Worm (Caenorhabditis elegans) whole organism, young adult: Measurements from ENCODE around the gene nhr-37.

Source experiments
- B0261.1 ChIP-seq: sonication (generic microtip); optimal IDR thresholded peaks from 2 replicates; lab custom pipeline; 2016; ENCODE audit warnings: mild to moderate bottlenecking, missing genetic modification characterization, moderate library complexity, missing compliant biosample characterization
- C06A6.2 ChIP-seq: fragments of 200-800 bp; sonication (Bioruptor generic); conservative IDR thresholded peaks from 2 replicates; pipeline ENCODE4 v1.3.6; 2022; ENCODE audit warnings: missing genetic modification characterization, missing compliant biosample characterization
- F23B12.7 ChIP-seq: sonication (generic microtip); optimal IDR thresholded peaks from 2 replicates; lab custom pipeline; 2017; ENCODE audit warnings: missing genetic modification characterization, mild to moderate bottlenecking, missing compliant biosample characterization, antibody characterized with exemption, moderate library complexity; ENCODE audit not compliant: insufficient read depth
- F33H1.4 ChIP-seq: fragments of 200-800 bp; sonication (Bioruptor generic); IDR thresholded peaks from 2 replicates; pipeline ENCODE4 v1.3.6; 2022; ENCODE audit warnings: missing genetic modification reagents, missing genetic modification characterization, missing compliant biosample characterization
- F37B4.10 ChIP-seq: fragments of 200-800 bp; sonication (Bioruptor generic); IDR thresholded peaks from 2 replicates; pipeline ENCODE4 v1.3.6; 2022; ENCODE audit warnings: missing genetic modification characterization, missing compliant biosample characterization
- F55B11.4 ChIP-seq: sonication (generic microtip); optimal IDR thresholded peaks from 2 replicates; lab custom pipeline; 2016; ENCODE audit warnings: missing compliant biosample characterization, missing genetic modification characterization, borderline replicate concordance; ENCODE audit not compliant: insufficient read depth
- K11D2.4 ChIP-seq: fragments of 200-800 bp; sonication (Bioruptor generic); IDR thresholded peaks from 2 replicates; pipeline ENCODE4 v1.3.6; 2022; ENCODE audit warnings: missing genetic modification reagents, missing genetic modification characterization, missing compliant biosample characterization
- T07F8.4 ChIP-seq: sonication (generic microtip); optimal IDR thresholded peaks from 2 replicates; lab custom pipeline; 2016; ENCODE audit warnings: mild to moderate bottlenecking, missing genetic modification characterization, moderate library complexity, missing compliant biosample characterization
- ZK185.1 ChIP-seq: sonication (generic microtip); optimal IDR thresholded peaks from 2 replicates; lab custom pipeline; 2016; ENCODE audit warnings: mild to moderate bottlenecking, missing genetic modification characterization, missing compliant biosample characterization; ENCODE audit not compliant: poor library complexity, severe bottlenecking
- ama-1 ChIP-seq, 3 experiments: fragments of 150-350 bp in 1 of 3; sonication (generic microtip) in 2 of 3; optimal IDR thresholded peaks; 2 replicates each; lab custom pipeline; 2014 to 2018; ENCODE audit warnings: missing biosample characterization in 2 of 3, missing genetic modification characterization in 2 of 3, missing genetic modification reagents in 2 of 3
- aptf-2 ChIP-seq: fragments of 200-800 bp; sonication (Bioruptor generic); conservative IDR thresholded peaks from 2 replicates; pipeline ENCODE4 v1.3.6; 2022; ENCODE audit warnings: missing genetic modification reagents, missing genetic modification characterization, missing compliant biosample characterization
- athp-1 ChIP-seq: sonication (generic microtip); optimal IDR thresholded peaks from 2 replicates; lab custom pipeline; 2017; ENCODE audit warnings: mild to moderate bottlenecking, missing genetic modification characterization, missing compliant biosample characterization
- attf-5 ChIP-seq: fragments of 200-800 bp; sonication (Bioruptor generic); optimal IDR thresholded peaks from 2 replicates; lab custom pipeline; 2018; ENCODE audit warnings: mild to moderate bottlenecking, missing genetic modification characterization, missing compliant biosample characterization
- ccch-3 ChIP-seq: fragments of 200-800 bp; sonication (Bioruptor generic); optimal IDR thresholded peaks from 2 replicates; lab custom pipeline; 2018; ENCODE audit warnings: mild to moderate bottlenecking, missing genetic modification characterization, missing compliant biosample characterization
- cebp-1 ChIP-seq, 2 experiments: fragments of 200-800 bp in 1 of 2; sonication (Bioruptor generic) in 1 of 2; sonication (generic microtip) in 1 of 2; IDR thresholded peaks in 1 of 2; optimal IDR thresholded peaks in 1 of 2; 2 replicates each; pipeline versions ENCODE4 v1.3.6 to Lab custom; 2017 to 2022; ENCODE audit warnings: missing compliant biosample characterization in 2 of 2, missing genetic modification characterization in 2 of 2, mild to moderate bottlenecking in 1 of 2, missing genetic modification reagents in 1 of 2, moderate library complexity in 1 of 2
- ceh-27 ChIP-seq: fragments of 200-800 bp; sonication (Bioruptor generic); optimal IDR thresholded peaks from 2 replicates; lab custom pipeline; 2018; ENCODE audit warnings: mild to moderate bottlenecking, missing genetic modification characterization, moderate library complexity, missing compliant biosample characterization
- ceh-79 ChIP-seq: sonication (generic microtip); optimal IDR thresholded peaks from 2 replicates; lab custom pipeline; 2017; ENCODE audit warnings: mild to moderate bottlenecking, missing genetic modification characterization, missing compliant biosample characterization
- ceh-91 ChIP-seq: fragments of 200-800 bp; sonication (Bioruptor generic); IDR thresholded peaks from 2 replicates; pipeline ENCODE4 v1.3.6; 2022; ENCODE audit warnings: missing genetic modification reagents, missing genetic modification characterization, missing compliant biosample characterization
- dox-1 ChIP-seq: fragments of 200-800 bp; sonication (Bioruptor generic); IDR thresholded peaks from 2 replicates; pipeline ENCODE4 v1.3.6; 2022; ENCODE audit warnings: missing genetic modification reagents, missing genetic modification characterization, missing compliant biosample characterization
- dpl-1 ChIP-seq: fragments of 150-350 bp; optimal IDR thresholded peaks from 2 replicates; lab custom pipeline; 2014; ENCODE audit warnings: missing biosample characterization, missing genetic modification reagents, missing genetic modification characterization
- egrh-3 ChIP-seq: fragments of 200-800 bp; sonication (Bioruptor generic); IDR thresholded peaks from 2 replicates; pipeline ENCODE4 v1.3.6; 2022; ENCODE audit warnings: missing genetic modification reagents, missing genetic modification characterization, missing compliant biosample characterization
- him-1 ChIP-seq: sonication (generic microtip); optimal IDR thresholded peaks from 2 replicates; lab custom pipeline; 2016; ENCODE audit warnings: missing genotype, missing genetic modification reagents, missing genetic modification characterization, missing compliant biosample characterization
- hlh-12 ChIP-seq: sonication (generic microtip); optimal IDR thresholded peaks from 2 replicates; lab custom pipeline; 2016; ENCODE audit warnings: missing genetic modification characterization, missing compliant biosample characterization
- hmg-1.2 ChIP-seq: fragments of 200-800 bp; sonication (Bioruptor generic); IDR thresholded peaks from 2 replicates; pipeline ENCODE4 v1.3.6; 2022; ENCODE audit warnings: missing genetic modification reagents, missing genetic modification characterization, missing compliant biosample characterization
- lin-40 ChIP-seq: sonication (generic microtip); optimal IDR thresholded peaks from 2 replicates; lab custom pipeline; 2016; ENCODE audit warnings: missing genetic modification characterization, mild to moderate bottlenecking, missing compliant biosample characterization, missing genotype, missing genetic modification reagents
- lin-54 ChIP-seq: fragments of 200-800 bp; sonication (Bioruptor generic); optimal IDR thresholded peaks from 2 replicates; lab custom pipeline; 2018; ENCODE audit warnings: mild to moderate bottlenecking, missing genetic modification characterization, missing compliant biosample characterization
- lsy-27 ChIP-seq: sonication (generic microtip); optimal IDR thresholded peaks from 2 replicates; lab custom pipeline; 2017; ENCODE audit warnings: missing genetic modification characterization, mild to moderate bottlenecking, missing compliant biosample characterization, antibody characterized with exemption, missing genotype, borderline replicate concordance; ENCODE audit not compliant: insufficient read depth
- madf-6 ChIP-seq: fragments of 200-800 bp; sonication (Bioruptor generic); IDR thresholded peaks from 2 replicates; pipeline ENCODE4 v1.3.6; 2022; ENCODE audit warnings: missing genetic modification reagents, missing genetic modification characterization, missing compliant biosample characterization
- nfya-1 ChIP-seq: sonication (generic microtip); optimal IDR thresholded peaks from 2 replicates; lab custom pipeline; 2017; ENCODE audit warnings: antibody characterized with exemption, missing compliant biosample characterization, missing genetic modification characterization, borderline replicate concordance; ENCODE audit not compliant: insufficient read depth
- nfyb-1 ChIP-seq: fragments of 200-800 bp; sonication (Bioruptor generic); IDR thresholded peaks from 2 replicates; pipeline ENCODE4 v1.3.6; 2022; ENCODE audit warnings: missing genetic modification reagents, missing genetic modification characterization, missing compliant biosample characterization
- nhr-179 ChIP-seq: sonication (generic microtip); optimal IDR thresholded peaks from 2 replicates; lab custom pipeline; 2016; ENCODE audit warnings: mild to moderate bottlenecking, missing genetic modification characterization, missing compliant biosample characterization
- nhr-80 ChIP-seq: sonication (generic microtip); optimal IDR thresholded peaks from 2 replicates; lab custom pipeline; 2016; ENCODE audit warnings: missing genetic modification characterization, missing compliant biosample characterization
- pbrm-1 ChIP-seq: fragments of 200-800 bp; sonication (Bioruptor generic); IDR thresholded peaks from 2 replicates; pipeline ENCODE4 v1.3.6; 2022; ENCODE audit warnings: missing genetic modification reagents, missing genetic modification characterization, missing compliant biosample characterization
- rpc-1 ChIP-seq, 2 experiments: fragments of 150-350 bp in 1 of 2; sonication (generic microtip) in 1 of 2; optimal IDR thresholded peaks; 2 replicates each; lab custom pipeline; 2014 to 2018; ENCODE audit warnings: missing biosample characterization in 1 of 2, missing genetic modification characterization in 1 of 2, missing genetic modification reagents in 1 of 2, missing genotype in 1 of 2
- snpc-1.1 ChIP-seq: sonication (generic microtip); optimal IDR thresholded peaks from 2 replicates; lab custom pipeline; 2017; ENCODE audit warnings: missing genetic modification characterization, mild to moderate bottlenecking, missing compliant biosample characterization, antibody characterized with exemption, moderate library complexity, missing genotype, missing genetic modification reagents; ENCODE audit not compliant: insufficient read depth
- snpc-4 ChIP-seq, 5 experiments: fragments of 150-350 bp in 1 of 5; sonication (generic microtip) in 4 of 5; optimal IDR thresholded peaks; 2 replicates each; lab custom pipeline; 2014 to 2018; ENCODE audit warnings: missing genetic modification characterization in 5 of 5, missing biosample characterization in 3 of 5, antibody characterized with exemption in 2 of 5, mild to moderate bottlenecking in 2 of 5, missing compliant biosample characterization in 2 of 5, missing genotype in 2 of 5, moderate library complexity in 2 of 5, missing genetic modification reagents in 1 of 5
- xnd-1 ChIP-seq: sonication (generic microtip); optimal IDR thresholded peaks from 2 replicates; lab custom pipeline; 2016; ENCODE audit warnings: missing genotype, missing genetic modification reagents, missing genetic modification characterization, missing compliant biosample characterization
- ztf-18 ChIP-seq: sonication (generic microtip); optimal IDR thresholded peaks from 2 replicates; lab custom pipeline; 2016; ENCODE audit warnings: missing genotype, mild to moderate bottlenecking, missing genetic modification characterization, missing compliant biosample characterization
- ztf-22 ChIP-seq: fragments of 200-800 bp; sonication (Bioruptor generic); optimal IDR thresholded peaks from 2 replicates; lab custom pipeline; 2018; ENCODE audit warnings: mild to moderate bottlenecking, missing genetic modification characterization, moderate library complexity, missing compliant biosample characterization
- ztf-26 ChIP-seq: sonication (generic microtip); optimal IDR thresholded peaks from 2 replicates; lab custom pipeline; 2017; ENCODE audit warnings: missing genetic modification characterization, missing compliant biosample characterization
- ztf-28 ChIP-seq: fragments of 200-800 bp; sonication (Bioruptor generic); IDR thresholded peaks from 2 replicates; pipeline ENCODE4 v1.3.6; 2022; ENCODE audit warnings: missing genetic modification reagents, missing genetic modification characterization, missing compliant biosample characterization

nhr-37 gene

ce11 chrV:6656451-6657115 is 34.6 kb downstream of the nhr-37 start, which contains the start of gene snb-1:
snb-1 (minus strand) TSS chrV:6656501.
- TF ChIP-seq rpc-1 (optimal IDR thresholded peaks at IDR 0.05; lab: Kevin White, UChicago) (no peak), rpc-1 (tag; optimal IDR thresholded peaks at IDR 0.05; lab: Kevin White, UChicago) (no peak), T07F8.4 (tag; lab: Kevin White, UChicago) (no peak), nfyb-1 (GFP tag; lab: Robert Waterston, UW) (peak; percentile 43; the same call in 1 of the 2 replicates), nhr-80 (peak; percentile 2), pbrm-1 (GFP tag; lab: Robert Waterston, UW) (0 out of 2 replicates have a peak, but pooled peaks have one; percentile 22), ztf-26 (tag; lab: Kevin White, UChicago) (peak; percentile 16), dox-1 (peak; percentile 27; the same call in 1 of the 2 replicates), ceh-27 (no peak), lin-40 (peak; percentile 73), lin-54 (GFP tag; lab: Kevin White, UChicago) (peak; percentile 11), C06A6.2 (no peak), nhr-179 (no peak), athp-1 (tag; lab: Kevin White, UChicago) (peak; percentile 66), ama-1 (optimal IDR thresholded peaks at IDR 0.05; lab: Kevin White, UChicago) (no peak), ama-1 (GFP tag; optimal IDR thresholded peaks at IDR 0.05; lab: Kevin White, UChicago) (no peak), snpc-4 (GFP tag; optimal IDR thresholded peaks at IDR 0.05; lab: Kevin White, UChicago) (no peak), snpc-4 (tag; optimal IDR thresholded peaks at IDR 0.05; lab: Kevin White, UChicago) (peak in 3 of 4 experiments; percentile 29 to 78 (median 38)), B0261.1 (tag; lab: Kevin White, UChicago) (no peak), ztf-22 (GFP tag; lab: Kevin White, UChicago) (no peak), him-1 (tag; lab: Kevin White, UChicago) (no peak), F23B12.7 (tag; lab: Kevin White, UChicago) (peak; percentile 20), F55B11.4 (tag; lab: Kevin White, UChicago) (no peak), F37B4.10 (GFP tag; lab: Robert Waterston, UW) (no peak), cebp-1 (GFP tag; IDR thresholded peaks at IDR 0.05; lab: Robert Waterston, UW) (peak; percentile 99), cebp-1 (tag; optimal IDR thresholded peaks at IDR 0.05; lab: Kevin White, UChicago) (peak; percentile 100), dpl-1 (no peak), K11D2.4 (GFP tag; lab: Robert Waterston, UW) (peak; percentile 23; the same call in 1 of the 2 replicates), attf-5 (GFP tag; lab: Kevin White, UChicago) (peak; percentile 97), ZK185.1 (tag; lab: Kevin White, UChicago) (peak; percentile 62), F33H1.4 (GFP tag; lab: Robert Waterston, UW) (no peak)
- TF ChIP-seq, all 124 proteins: peak for 14

ce11 chrV:6657532-6658259 is 35.7 kb downstream of the nhr-37 start:
- TF ChIP-seq hlh-12 (tag; lab: Kevin White, UChicago) (no peak), snpc-4 (GFP tag; optimal IDR thresholded peaks at IDR 0.05; lab: Kevin White, UChicago) (peak; percentile 87), snpc-4 (tag; optimal IDR thresholded peaks at IDR 0.05; lab: Kevin White, UChicago) (peak in 3 of 4 experiments; percentile 85 to 97 (median 94)), ztf-28 (no peak), pbrm-1 (GFP tag; lab: Robert Waterston, UW) (0 out of 2 replicates have a peak, but pooled peaks have one; percentile 7), nhr-80 (peak; percentile 12), nfya-1 (no peak), egrh-3 (GFP tag; lab: Robert Waterston, UW) (no peak), aptf-2 (no peak), madf-6 (GFP tag; lab: Robert Waterston, UW) (no peak), ceh-91 (GFP tag; lab: Robert Waterston, UW) (no peak), cebp-1 (GFP tag; IDR thresholded peaks at IDR 0.05; lab: Robert Waterston, UW) (peak; percentile 78), cebp-1 (tag; optimal IDR thresholded peaks at IDR 0.05; lab: Kevin White, UChicago) (peak; percentile 81), xnd-1 (tag; lab: Kevin White, UChicago) (peak; percentile 22), ccch-3 (GFP tag; lab: Kevin White, UChicago) (no peak), attf-5 (GFP tag; lab: Kevin White, UChicago) (peak; percentile 42), hmg-1.2 (GFP tag; lab: Robert Waterston, UW) (peak; percentile 49), ztf-18 (tag; lab: Kevin White, UChicago) (no peak), snpc-1.1 (tag; lab: Kevin White, UChicago) (peak; percentile 87), ceh-79 (tag; lab: Kevin White, UChicago) (no peak), lsy-27 (tag; lab: Kevin White, UChicago) (no peak)
